Fruit fly (Drosophila melanogaster): Measurements from ENCODE around the gene Fur2.

The Fur2 gene

dm6 chrX:16371923-16372322 lies 963 bp upstream of the Fur2 start:
- TF ChIP-seq CG17801 (GFP tag; optimal IDR thresholded peaks at IDR 0.05; ENCODE audit: partially characterized antibody): no peak

- no peak for TF ChIP-seq CG17801 (GFP tag; optimal IDR thresholded peaks at IDR 0.05; ENCODE audit: partially characterized antibody)
Observed at dm6 chrX:16373541-16373940, 655 bp downstream of the Fur2 start.

- TF ChIP-seq CG17801 (GFP tag; optimal IDR thresholded peaks at IDR 0.05; ENCODE audit: partially characterized antibody): no peak
Observed at dm6 chrX:16374059-16374458, 1.2 kb downstream of the Fur2 start.

dm6 chrX:16383667-16384515 lies 11.0 kb downstream of the Fur2 start:
- no peak for TF ChIP-seq CG17801 (GFP tag; optimal IDR thresholded peaks at IDR 0.05; ENCODE audit: partially characterized antibody)

- peak; percentile 7 for TF ChIP-seq CG17801 (GFP tag; optimal IDR thresholded peaks at IDR 0.05; ENCODE audit: partially characterized antibody)
Observed at dm6 chrX:16384843-16385726, 12.2 kb downstream of the Fur2 start, which contains the start of the genes CG9992 and CG4239. Gene CG9992 (minus strand): TSS chrX:16384908. Gene CG4239 (plus strand): TSS chrX:16385278.

dm6 chrX:16385942-16386392 lies 13.1 kb downstream of the Fur2 start:
- TF ChIP-seq CG17801 (GFP tag; optimal IDR thresholded peaks at IDR 0.05; ENCODE audit: partially characterized antibody): peak; percentile 4

dm6 chrX:16391397-16391796 lies 18.5 kb downstream of the Fur2 start, which contains the start of the genes TH1 and mei-41:
Gene TH1 (minus strand): TSS chrX:16391438.
Gene mei-41 (plus strand): TSS chrX:16391698.
- peak; percentile 84 for TF ChIP-seq CG17801 (GFP tag; optimal IDR thresholded peaks at IDR 0.05; ENCODE audit: partially characterized antibody)

- peak; percentile 74 for TF ChIP-seq CG17801 (GFP tag; optimal IDR thresholded peaks at IDR 0.05; ENCODE audit: partially characterized antibody)
Observed at dm6 chrX:16403811-16404420, 31.0 kb downstream of the Fur2 start.

dm6 chrX:16404803-16405202 lies 31.9 kb downstream of the Fur2 start, which contains the start of gene CG9981:
Gene CG9981 (minus strand): TSS chrX:16405122.
- no peak for TF ChIP-seq CG17801 (GFP tag; optimal IDR thresholded peaks at IDR 0.05; ENCODE audit: partially characterized antibody)

dm6 chrX:16405209-16405608 lies 32.3 kb downstream of the Fur2 start, which contains the start of gene CG4301:
Gene CG4301 (plus strand): TSS chrX:16405509.
- no peak for TF ChIP-seq CG17801 (GFP tag; optimal IDR thresholded peaks at IDR 0.05; ENCODE audit: partially characterized antibody)

- TF ChIP-seq CG17801 (GFP tag; optimal IDR thresholded peaks at IDR 0.05; ENCODE audit: partially characterized antibody): no peak
Observed at dm6 chrX:16406083-16406482, 33.2 kb downstream of the Fur2 start.

- TF ChIP-seq CG17801 (GFP tag; optimal IDR thresholded peaks at IDR 0.05; ENCODE audit: partially characterized antibody): no peak
Observed at dm6 chrX:16414451-16415368, 41.8 kb downstream of the Fur2 start, which contains the start of gene Traf-like. Gene Traf-like (plus strand): TSS chrX:16415046.

- no peak for TF ChIP-seq CG17801 (GFP tag; optimal IDR thresholded peaks at IDR 0.05; ENCODE audit: partially characterized antibody)
Observed at dm6 chrX:16420048-16420447, 47.2 kb downstream of the Fur2 start.

dm6 chrX:16420878-16421277 lies 48.0 kb downstream of the Fur2 start:
- TF ChIP-seq CG17801 (GFP tag; optimal IDR thresholded peaks at IDR 0.05; ENCODE audit: partially characterized antibody): no peak
